Fruit fly (Drosophila melanogaster) whole organism, prepupa: ENCODE measurements around the gene CG6470.

ENCODE experiments used
- Blimp-1 ChIP-seq: fragments of 200-800 bp; sonication (Bioruptor generic); optimal IDR thresholded peaks from 3 replicates; lab custom pipeline; 2017; ENCODE audit warnings: missing biosample characterization, missing genetic modification characterization, mild to moderate bottlenecking, moderate library complexity, missing genetic modification reagents
- CG11294 ChIP-seq: fragments of 200-800 bp; sonication (Bioruptor generic); IDR thresholded peaks from 2 replicates; pipeline ENCODE4 v1.3.6; 2022; ENCODE audit warnings: missing biosample characterization, missing genetic modification characterization
- CG11902 ChIP-seq: fragments of 200-800 bp; sonication (Bioruptor generic); optimal IDR thresholded peaks from 3 replicates; lab custom pipeline; 2016; ENCODE audit warnings: missing biosample characterization, missing genetic modification characterization
- CG16779 ChIP-seq: fragments of 200-800 bp; sonication (Bioruptor generic); optimal IDR thresholded peaks from 3 replicates; lab custom pipeline; 2017; ENCODE audit warnings: missing biosample characterization, mild to moderate bottlenecking, missing genetic modification characterization
- CG32006 ChIP-seq: fragments of 200-800 bp; sonication (Bioruptor generic); optimal IDR thresholded peaks from 3 replicates; lab custom pipeline; 2017; ENCODE audit warnings: missing biosample characterization, mild to moderate bottlenecking, missing genetic modification characterization
- CG6854 ChIP-seq: fragments of 200-800 bp; sonication (Bioruptor generic); optimal IDR thresholded peaks from 2 replicates; lab custom pipeline; 2017; ENCODE audit warnings: missing biosample characterization, mild to moderate bottlenecking, missing genetic modification characterization
- CG8632 ChIP-seq: fragments of 200-800 bp; sonication (Bioruptor generic); optimal IDR thresholded peaks from 3 replicates; lab custom pipeline; 2016; ENCODE audit warnings: missing biosample characterization, missing genetic modification characterization
- Eip75B ChIP-seq: fragments of 200-800 bp; sonication (Bioruptor generic); optimal IDR thresholded peaks from 3 replicates; lab custom pipeline; 2016; ENCODE audit warnings: missing biosample characterization, missing genetic modification characterization
- Hr4 ChIP-seq: fragments of 200-800 bp; sonication (Bioruptor generic); optimal IDR thresholded peaks from 3 replicates; lab custom pipeline; 2016; ENCODE audit warnings: missing biosample characterization, missing genetic modification characterization
- OdsH ChIP-seq: fragments of 200-800 bp; sonication (Bioruptor generic); optimal IDR thresholded peaks from 3 replicates; lab custom pipeline; 2016; ENCODE audit warnings: missing biosample characterization, missing genetic modification characterization
- dsx ChIP-seq: fragments of 200-800 bp; optimal IDR thresholded peaks from 3 replicates; lab custom pipeline; 2019; ENCODE audit warnings: missing biosample characterization, mild to moderate bottlenecking, missing genetic modification characterization, moderate library complexity; ENCODE audit not compliant: poor library complexity, severe bottlenecking
- net ChIP-seq: fragments of 200-800 bp; sonication (Bioruptor generic); optimal IDR thresholded peaks from 3 replicates; lab custom pipeline; 2016; ENCODE audit warnings: missing biosample characterization, missing genetic modification characterization
- ss ChIP-seq, 2 experiments: fragments of 200-800 bp; sonication (Bioruptor generic); optimal IDR thresholded peaks; 2 replicates in 1 of 2; 3 replicates in 1 of 2; lab custom pipeline; 2017 to 2018; ENCODE audit warnings: mild to moderate bottlenecking in 2 of 2, missing biosample characterization in 2 of 2, missing genetic modification characterization in 2 of 2, moderate library complexity in 1 of 2
- vri ChIP-seq: fragments of 200-800 bp; sonication (Bioruptor generic); optimal IDR thresholded peaks from 3 replicates; lab custom pipeline; 2016; ENCODE audit warnings: missing biosample characterization, mild to moderate bottlenecking, missing genetic modification characterization

- TF ChIP-seq CG11294 = no peak
- TF ChIP-seq Hr4 (GFP tag; lab: Kevin White, UChicago) = no peak
- TF ChIP-seq CG16779 (tag; lab: Kevin White, UChicago) = no peak
- no peak for TF ChIP-seq Eip75B (GFP tag; lab: Kevin White, UChicago)
- no peak for TF ChIP-seq CG32006
- TF ChIP-seq CG8632 (GFP tag; lab: Kevin White, UChicago) = no peak
- TF ChIP-seq CG6854 (GFP tag; lab: Kevin White, UChicago) = no peak
- no peak for TF ChIP-seq CG11902 (GFP tag; lab: Kevin White, UChicago)
- no peak for TF ChIP-seq vri (GFP tag; lab: Kevin White, UChicago)
- no peak for TF ChIP-seq dsx (GFP tag; lab: Kevin White, UChicago)
- no peak for TF ChIP-seq ss (GFP tag; optimal IDR thresholded peaks at IDR 0.05; lab: Kevin White, UChicago)
- TF ChIP-seq net (GFP tag; lab: Kevin White, UChicago) = no peak
- no peak for TF ChIP-seq OdsH (GFP tag; lab: Kevin White, UChicago)
- TF ChIP-seq Blimp-1 (GFP tag; lab: Kevin White, UChicago) = no peak
Measured at dm6 chrX:18515205-18515921, 696 bp upstream of the CG6470 start, which contains the start of the genes Bx and HisRS.
